Worm (Caenorhabditis elegans): ENCODE data around the gene irld-56.

ce11 chrIV:14043680-14044079, 23.9 kb upstream of the irld-56 start, which contains the start of gene Y37A1B.7:
- TF ChIP-seq pha-4 (tag; optimal IDR thresholded peaks at IDR 0.05) (no peak), B0261.1 (tag; optimal IDR thresholded peaks at IDR 0.05) (no peak)

Data from whole organism, young adult.